Fruit fly (Drosophila melanogaster) whole organism, embryonic: ENCODE measurements around the gene VhaSFD.

ENCODE experiments used
- Abd-B ChIP-seq: fragments of 200-800 bp; sonication (Bioruptor generic); optimal IDR thresholded peaks from 2 replicates; lab custom pipeline; 2018; ENCODE audit warnings: missing biosample characterization, mild to moderate bottlenecking, missing genetic modification characterization, moderate library complexity
- Asciz ChIP-seq: fragments of 200-800 bp; sonication (Bioruptor generic); optimal IDR thresholded peaks from 2 replicates; lab custom pipeline; 2017; ENCODE audit warnings: missing biosample characterization, mild to moderate bottlenecking, missing genetic modification characterization, missing genetic modification reagents
- CG1024 ChIP-seq: fragments of 200-800 bp; sonication (Bioruptor generic); IDR thresholded peaks from 2 replicates; pipeline ENCODE4 v1.3.6; 2022; ENCODE audit warnings: missing biosample characterization, missing genetic modification characterization
- CG14667 ChIP-seq: fragments of 200-800 bp; sonication (Bioruptor generic); IDR thresholded peaks from 2 replicates; pipeline ENCODE4 v1.3.6; 2022; ENCODE audit warnings: missing biosample characterization, missing genetic modification characterization
- CG1647 ChIP-seq: fragments of 200-800 bp; sonication (Bioruptor generic); optimal IDR thresholded peaks from 3 replicates; lab custom pipeline; 2016; ENCODE audit warnings: missing biosample characterization, missing genetic modification characterization
- CG17829 ChIP-seq: fragments of 200-800 bp; optimal IDR thresholded peaks from 2 replicates; lab custom pipeline; 2019; ENCODE audit warnings: missing biosample characterization, mild to moderate bottlenecking, missing genetic modification characterization, moderate library complexity
- CG18476 ChIP-seq: fragments of 200-800 bp; sonication (Bioruptor generic); optimal IDR thresholded peaks from 2 replicates; lab custom pipeline; 2016; ENCODE audit warnings: missing biosample characterization, mild to moderate bottlenecking, missing genetic modification characterization
- CG2202 ChIP-seq: fragments of 200-800 bp; sonication (Bioruptor generic); optimal IDR thresholded peaks from 2 replicates; lab custom pipeline; 2018; ENCODE audit warnings: missing biosample characterization, mild to moderate bottlenecking, missing genetic modification characterization
- CG3281 ChIP-seq: fragments of 200-800 bp; sonication (Bioruptor generic); optimal IDR thresholded peaks from 3 replicates; lab custom pipeline; 2017; ENCODE audit warnings: missing biosample characterization, mild to moderate bottlenecking, missing genetic modification characterization
- CG33557 ChIP-seq: fragments of 200-800 bp; sonication (Bioruptor generic); optimal IDR thresholded peaks from 2 replicates; lab custom pipeline; 2019; ENCODE audit warnings: missing biosample characterization, mild to moderate bottlenecking, missing genetic modification characterization, moderate library complexity
- CG3726 ChIP-seq: fragments of 200-800 bp; sonication (Bioruptor generic); IDR thresholded peaks from 3 replicates; pipeline ENCODE4, ENCODE4 v1.3.6; 2022; ENCODE audit warnings: missing biosample characterization, missing genetic modification characterization
- CG4820 ChIP-seq: fragments of 200-800 bp; sonication (Bioruptor generic); optimal IDR thresholded peaks from 3 replicates; lab custom pipeline; 2016; ENCODE audit warnings: missing biosample characterization, missing genetic modification characterization
- CG5953 ChIP-seq: fragments of 200-800 bp; sonication (Bioruptor generic); IDR thresholded peaks from 2 replicates; pipeline ENCODE4 v1.3.6; 2022; ENCODE audit warnings: missing biosample characterization, missing genetic modification characterization
- CG6254 ChIP-seq: fragments of 200-800 bp; sonication (Bioruptor generic); optimal IDR thresholded peaks from 3 replicates; lab custom pipeline; 2017; ENCODE audit warnings: mild to moderate bottlenecking, missing biosample characterization, missing genetic modification reagents, missing genetic modification characterization
- CG6272 ChIP-seq: fragments of 200-800 bp; sonication (Bioruptor generic); IDR thresholded peaks from 2 replicates; pipeline ENCODE4 v1.3.6; 2022; ENCODE audit warnings: missing biosample characterization, missing genetic modification characterization
- CG7786 ChIP-seq: fragments of 200-800 bp; sonication (Bioruptor generic); optimal IDR thresholded peaks from 2 replicates; lab custom pipeline; 2016; ENCODE audit warnings: missing biosample characterization, missing genetic modification characterization
- CHES-1-like ChIP-seq: fragments of 200-800 bp; sonication (Bioruptor generic); optimal IDR thresholded peaks from 2 replicates; lab custom pipeline; 2016; ENCODE audit warnings: missing biosample characterization, missing genetic modification characterization
- D19B ChIP-seq: fragments of 200-800 bp; sonication (Bioruptor generic); optimal IDR thresholded peaks from 2 replicates; lab custom pipeline; 2017; ENCODE audit warnings: missing biosample characterization, mild to moderate bottlenecking, missing genetic modification characterization
- Dad ChIP-seq: fragments of 200-800 bp; sonication (Bioruptor generic); optimal IDR thresholded peaks from 3 replicates; lab custom pipeline; 2016; ENCODE audit warnings: missing biosample characterization, missing genetic modification characterization
- Dip2 ChIP-seq: fragments of 200-800 bp; sonication (Bioruptor generic); IDR thresholded peaks from 2 replicates; pipeline ENCODE4 v1.3.6; 2022; ENCODE audit warnings: missing biosample characterization, missing genetic modification characterization
- Dll ChIP-seq: fragments of 200-800 bp; sonication (Bioruptor generic); IDR thresholded peaks from 4 replicates; pipeline ENCODE4 v1.3.6; 2022; ENCODE audit warnings: missing biosample characterization, missing genetic modification characterization; ENCODE audit not compliant: partially characterized antibody
- HLH4C ChIP-seq: fragments of 200-800 bp; sonication (Bioruptor generic); IDR thresholded peaks from 3 replicates; pipeline ENCODE4 v1.3.6; 2022; ENCODE audit warnings: missing biosample characterization, missing genetic modification characterization; ENCODE audit not compliant: partially characterized antibody
- Nf-YB ChIP-seq: fragments of 200-800 bp; sonication (Bioruptor generic); optimal IDR thresholded peaks from 3 replicates; lab custom pipeline; 2019; ENCODE audit warnings: missing biosample characterization, mild to moderate bottlenecking, missing genetic modification characterization, moderate library complexity
- Nf-YC ChIP-seq: fragments of 200-800 bp; optimal IDR thresholded peaks from 3 replicates; lab custom pipeline; 2019; ENCODE audit warnings: missing biosample characterization, mild to moderate bottlenecking, missing genetic modification characterization, moderate library complexity
- NfI ChIP-seq: fragments of 200-800 bp; sonication (Bioruptor generic); optimal IDR thresholded peaks from 3 replicates; lab custom pipeline; 2018; ENCODE audit warnings: missing biosample characterization, mild to moderate bottlenecking, missing genetic modification characterization, moderate library complexity
- Ssrp ChIP-seq: fragments of 200-800 bp; sonication (Bioruptor generic); optimal IDR thresholded peaks from 2 replicates; lab custom pipeline; 2018; ENCODE audit warnings: missing biosample characterization, mild to moderate bottlenecking, missing genetic modification characterization, moderate library complexity
- Stat92E ChIP-seq, 3 experiments: fragments of >200 bp in 2 of 3; fragments of 200-800 bp in 1 of 3; sonication (Bioruptor generic) in 1 of 3; optimal IDR thresholded peaks; 2 replicates each; lab custom pipeline; 2017 to 2019; ENCODE audit warnings: missing biosample characterization in 3 of 3, missing genetic modification characterization in 3 of 3, mild to moderate bottlenecking in 1 of 3, moderate library complexity in 1 of 3
- Tbp ChIP-seq: fragments of >200 bp; optimal IDR thresholded peaks from 2 replicates; lab custom pipeline; 2018; ENCODE audit warnings: missing biosample characterization, missing genetic modification characterization
- Usf ChIP-seq: fragments of 200-800 bp; sonication (Bioruptor generic); optimal IDR thresholded peaks from 2 replicates; lab custom pipeline; 2017; ENCODE audit warnings: missing genotype, missing biosample characterization, missing genetic modification characterization
- az2 ChIP-seq: fragments of 200-800 bp; sonication (Bioruptor generic); optimal IDR thresholded peaks from 3 replicates; lab custom pipeline; 2016; ENCODE audit warnings: missing biosample characterization, missing genetic modification characterization
- crol ChIP-seq: fragments of 200-800 bp; sonication (Bioruptor generic); IDR thresholded peaks from 2 replicates; pipeline ENCODE4 v1.3.6; 2022; ENCODE audit warnings: missing biosample characterization, missing genetic modification characterization
- dati ChIP-seq: fragments of 200-800 bp; sonication (Bioruptor generic); IDR thresholded peaks from 2 replicates; pipeline ENCODE4 v1.3.6; 2022; ENCODE audit warnings: missing biosample characterization, missing genetic modification characterization
- dpn ChIP-seq, 2 experiments: fragments of 200-800 bp; sonication (Bioruptor generic); optimal IDR thresholded peaks; 3 replicates each; lab custom pipeline; 2016; ENCODE audit warnings: missing biosample characterization in 2 of 2, missing genetic modification characterization in 2 of 2
- exex ChIP-seq: fragments of 200-800 bp; sonication (Bioruptor generic); optimal IDR thresholded peaks from 4 replicates; lab custom pipeline; 2018; ENCODE audit warnings: missing biosample characterization, mild to moderate bottlenecking, missing genetic modification characterization, moderate library complexity
- gem ChIP-seq: fragments of 200-800 bp; sonication (Bioruptor generic); optimal IDR thresholded peaks from 2 replicates; lab custom pipeline; 2019; ENCODE audit warnings: missing biosample characterization, mild to moderate bottlenecking, missing genetic modification characterization, moderate library complexity
- gro ChIP-seq: fragments of 200-800 bp; sonication (Bioruptor generic); optimal IDR thresholded peaks from 2 replicates; lab custom pipeline; 2016; ENCODE audit warnings: missing biosample characterization, missing genetic modification characterization
- lab ChIP-seq: fragments of 200-800 bp; sonication (Bioruptor generic); optimal IDR thresholded peaks from 3 replicates; lab custom pipeline; 2017; ENCODE audit warnings: missing biosample characterization, missing genetic modification characterization, mild to moderate bottlenecking, moderate library complexity, missing genetic modification reagents
- nmo ChIP-seq: fragments of 200-800 bp; sonication (Bioruptor generic); optimal IDR thresholded peaks from 2 replicates; lab custom pipeline; 2018; ENCODE audit warnings: missing biosample characterization, mild to moderate bottlenecking, missing genetic modification characterization, moderate library complexity
- p53 ChIP-seq: fragments of 200-800 bp; sonication (Bioruptor generic); optimal IDR thresholded peaks from 2 replicates; lab custom pipeline; 2016; ENCODE audit warnings: missing biosample characterization, missing genetic modification characterization
- pho ChIP-seq: fragments of 200-800 bp; sonication (Bioruptor generic); optimal IDR thresholded peaks from 2 replicates; lab custom pipeline; 2016; ENCODE audit warnings: missing biosample characterization, missing genetic modification characterization
- pnt ChIP-seq: fragments of 200-800 bp; sonication (Bioruptor generic); optimal IDR thresholded peaks from 3 replicates; lab custom pipeline; 2016; ENCODE audit warnings: missing biosample characterization, missing genetic modification characterization
- prd ChIP-seq, 3 experiments: fragments of >200 bp in 2 of 3; fragments of 200-800 bp in 1 of 3; sonication (Bioruptor generic) in 1 of 3; optimal IDR thresholded peaks in 2 of 3; IDR thresholded peaks in 1 of 3; 2 replicates in 2 of 3; 3 replicates in 1 of 3; pipeline versions ENCODE4 v1.3.6 to Lab custom; 2017 to 2022; ENCODE audit warnings: missing biosample characterization in 1 of 3, missing genetic modification characterization in 1 of 3
- salm ChIP-seq: fragments of 200-800 bp; sonication (Bioruptor generic); optimal IDR thresholded peaks from 2 replicates; lab custom pipeline; 2018; ENCODE audit warnings: missing biosample characterization, mild to moderate bottlenecking, missing genetic modification characterization
- seq ChIP-seq: fragments of 200-800 bp; sonication (Bioruptor generic); IDR thresholded peaks from 2 replicates; pipeline ENCODE4 v1.3.6; 2022; ENCODE audit warnings: missing biosample characterization, missing genetic modification characterization
- sim ChIP-seq: fragments of 200-800 bp; sonication (Bioruptor generic); IDR thresholded peaks from 2 replicates; pipeline ENCODE4 v1.3.6; 2022; ENCODE audit warnings: missing biosample characterization, missing genetic modification characterization
- sob ChIP-seq: fragments of 200-800 bp; sonication (Bioruptor generic); IDR thresholded peaks from 2 replicates; pipeline ENCODE4 v1.3.6; 2022; ENCODE audit warnings: missing biosample characterization, missing genetic modification characterization
- tin ChIP-seq: fragments of 200-800 bp; sonication (Bioruptor generic); optimal IDR thresholded peaks from 3 replicates; lab custom pipeline; 2016; ENCODE audit warnings: missing biosample characterization, missing genetic modification characterization
- tio ChIP-seq: fragments of 200-800 bp; sonication (Bioruptor generic); optimal IDR thresholded peaks from 2 replicates; lab custom pipeline; 2017; ENCODE audit warnings: missing biosample characterization, missing genetic modification characterization, inconsistent platforms
- zen ChIP-seq: fragments of 200-800 bp; sonication (Bioruptor generic); optimal IDR thresholded peaks from 3 replicates; lab custom pipeline; 2018; ENCODE audit warnings: missing biosample characterization, mild to moderate bottlenecking, missing genetic modification characterization, moderate library complexity
- zfh1 ChIP-seq: fragments of 200-800 bp; sonication (Bioruptor generic); IDR thresholded peaks from 3 replicates; pipeline ENCODE4 v1.3.6; 2022; ENCODE audit warnings: missing biosample characterization, missing genetic modification characterization
- zfh2 ChIP-seq: fragments of 200-800 bp; sonication (Bioruptor generic); optimal IDR thresholded peaks from 2 replicates; lab custom pipeline; 2016; ENCODE audit warnings: missing biosample characterization, missing genetic modification characterization

Gene VhaSFD

dm6 chr2L:16727578-16728023, at the start of gene VhaSFD (continued):
- TF ChIP-seq Dip2 (GFP tag; lab: Robert Waterston, UW) (no peak), Nf-YC (tag; lab: Kevin White, UChicago) (peak; percentile 36), tio (GFP tag; lab: Kevin White, UChicago) (no peak), prd (optimal IDR thresholded peaks at IDR 0.05; lab: Kevin White, UChicago) (no peak), prd (GFP tag; IDR thresholded peaks at IDR 0.05; lab: Robert Waterston, UW) (0 out of 3 replicates have a peak, but pooled peaks have one; percentile 5), CG3281 (GFP tag; lab: Kevin White, UChicago) (peak; percentile 36), crol (GFP tag; lab: Robert Waterston, UW) (peak; percentile 91), pho (GFP tag; lab: Kevin White, UChicago) (no peak), Asciz (GFP tag; lab: Kevin White, UChicago) (no peak), sim (GFP tag; lab: Robert Waterston, UW) (no peak), tin (peak; percentile 5), CG1024 (no peak), CG3726 (no peak), CG5953 (GFP tag; lab: Robert Waterston, UW) (no peak), NfI (no peak), Usf (peak; percentile 29), gem (tag; lab: Kevin White, UChicago) (no peak), gro (GFP tag; lab: Kevin White, UChicago) (peak; percentile 10), seq (GFP tag; lab: Robert Waterston, UW) (no peak; the same call in 1 of the 2 replicates), sob (no peak), CG4820 (no peak), CG33557 (GFP tag; lab: Kevin White, UChicago) (no peak), p53 (GFP tag; lab: Kevin White, UChicago) (no peak), pnt (no peak), dati (GFP tag; lab: Robert Waterston, UW) (no peak), dpn (GFP tag; optimal IDR thresholded peaks at IDR 0.05; lab: Kevin White, UChicago) (no peak), Dad (GFP tag; lab: Kevin White, UChicago) (no peak), zen (tag; lab: Kevin White, UChicago) (no peak), lab (GFP tag; lab: Kevin White, UChicago) (no peak), D19B (GFP tag; lab: Kevin White, UChicago) (no peak), Abd-B (no peak), exex (no peak), CG1647 (GFP tag; lab: Kevin White, UChicago) (no peak), CG6272 (GFP tag; lab: Robert Waterston, UW) (no peak), CHES-1-like (GFP tag; lab: Kevin White, UChicago) (no peak), salm (tag; lab: Kevin White, UChicago) (no peak), HLH4C (GFP tag; lab: Robert Waterston, UW) (peak; percentile 68), Tbp (GFP tag; lab: Kevin White, UChicago) (no peak), CG7786 (no peak), Ssrp (tag; lab: Kevin White, UChicago) (no peak), zfh1 (GFP tag; lab: Robert Waterston, UW) (peak; percentile 50; the same call in 2 of the 3 replicates), nmo (GFP tag; lab: Kevin White, UChicago) (peak; percentile 28), CG14667 (GFP tag; lab: Robert Waterston, UW) (no peak), CG17829 (peak; percentile 56), az2 (no peak), CG18476 (GFP tag; lab: Kevin White, UChicago) (no peak), Dll (GFP tag; lab: Robert Waterston, UW) (peak; percentile 69), CG2202 (no peak), zfh2 (GFP tag; lab: Kevin White, UChicago) (no peak), Nf-YB (GFP tag; lab: Kevin White, UChicago) (no peak), CG6254 (GFP tag; lab: Kevin White, UChicago) (no peak), Stat92E (GFP tag; optimal IDR thresholded peaks at IDR 0.05; lab: Kevin White, UChicago) (no peak)
